Worm (Caenorhabditis elegans): ENCODE data around the gene smoc-1.

Gene smoc-1

ce11 chrV:11803518-11803994 lies 46.1 kb downstream of the smoc-1 start:
- TF ChIP-seq D2030.7 (GFP tag; IDR thresholded peaks at IDR 0.05) (no peak), mxl-1 (tag; optimal IDR thresholded peaks at IDR 0.05) (no peak), F22D6.2 (tag; optimal IDR thresholded peaks at IDR 0.05) (no peak), egl-18 (GFP tag; IDR thresholded peaks at IDR 0.05) (no peak), bed-2 (GFP tag; IDR thresholded peaks at IDR 0.05) (no peak), F55B11.4 (tag; optimal IDR thresholded peaks at IDR 0.05; ENCODE audit: borderline replicate concordance, insufficient read depth) (no peak), lag-1 (GFP tag; IDR thresholded peaks at IDR 0.05) (no peak), somi-1 (GFP tag; optimal IDR thresholded peaks at IDR 0.05) (peak; percentile 88), ceh-100 (GFP tag; IDR thresholded peaks at IDR 0.05) (no peak), die-1 (tag; optimal IDR thresholded peaks at IDR 0.05) (peak; percentile 24), cebp-2 (GFP tag; IDR thresholded peaks at IDR 0.05) (no peak), lin-40 (tag; optimal IDR thresholded peaks at IDR 0.05) (peak; percentile 49), F37B4.10 (GFP tag; IDR thresholded peaks at IDR 0.05) (no peak), dpff-1 (tag; optimal IDR thresholded peaks at IDR 0.05) (no peak), nhr-80 (tag; optimal IDR thresholded peaks at IDR 0.05) (peak; percentile 3), C06A6.2 (GFP tag; conservative IDR thresholded peaks at IDR 0.05) (no peak), ceh-91 (GFP tag; IDR thresholded peaks at IDR 0.05) (no peak), ztf-26 (tag; optimal IDR thresholded peaks at IDR 0.05) (peak; percentile 60), madf-10 (tag; optimal IDR thresholded peaks at IDR 0.05) (no peak), ztf-22 (GFP tag; optimal IDR thresholded peaks at IDR 0.05) (no peak)
